Worm (Caenorhabditis elegans) whole organism, young adult: ENCODE results near the gene srbc-51.

Experiments used
- B0261.1 ChIP-seq: sonication (generic microtip); optimal IDR thresholded peaks from 2 replicates; lab custom pipeline; 2016; ENCODE audit warnings: mild to moderate bottlenecking, missing genetic modification characterization, moderate library complexity, missing compliant biosample characterization
- T07F8.4 ChIP-seq: sonication (generic microtip); optimal IDR thresholded peaks from 2 replicates; lab custom pipeline; 2016; ENCODE audit warnings: mild to moderate bottlenecking, missing genetic modification characterization, moderate library complexity, missing compliant biosample characterization
- ceh-91 ChIP-seq: fragments of 200-800 bp; sonication (Bioruptor generic); IDR thresholded peaks from 2 replicates; pipeline ENCODE4 v1.3.6; 2022; ENCODE audit warnings: missing genetic modification reagents, missing genetic modification characterization, missing compliant biosample characterization
- dpl-1 ChIP-seq: fragments of 150-350 bp; optimal IDR thresholded peaks from 2 replicates; lab custom pipeline; 2014; ENCODE audit warnings: missing biosample characterization, missing genetic modification reagents, missing genetic modification characterization
- egrh-3 ChIP-seq: fragments of 200-800 bp; sonication (Bioruptor generic); IDR thresholded peaks from 2 replicates; pipeline ENCODE4 v1.3.6; 2022; ENCODE audit warnings: missing genetic modification reagents, missing genetic modification characterization, missing compliant biosample characterization
- lir-1 ChIP-seq: fragments of 200-800 bp; sonication (Bioruptor generic); conservative IDR thresholded peaks from 2 replicates; pipeline ENCODE4 v1.3.6; 2022; ENCODE audit warnings: missing genetic modification reagents, missing genetic modification characterization, missing compliant biosample characterization
- lsy-27 ChIP-seq: sonication (generic microtip); optimal IDR thresholded peaks from 2 replicates; lab custom pipeline; 2017; ENCODE audit warnings: missing genetic modification characterization, mild to moderate bottlenecking, missing compliant biosample characterization, antibody characterized with exemption, missing genotype, borderline replicate concordance; ENCODE audit not compliant: insufficient read depth
- pha-4 ChIP-seq: fragments of 150-350 bp; sonication (generic microtip); optimal IDR thresholded peaks from 2 replicates; lab custom pipeline; 2014; ENCODE audit warnings: missing biosample characterization, missing genetic modification reagents, missing genetic modification characterization
- ztf-28 ChIP-seq: fragments of 200-800 bp; sonication (Bioruptor generic); IDR thresholded peaks from 2 replicates; pipeline ENCODE4 v1.3.6; 2022; ENCODE audit warnings: missing genetic modification reagents, missing genetic modification characterization, missing compliant biosample characterization

ce11 chrV:15819983-15820382 lies 6.2 kb upstream of the srbc-51 start, which contains the start of gene srbc-48:
- TF ChIP-seq dpl-1 (no peak), T07F8.4 (tag; lab: Kevin White, UChicago) (no peak), lir-1 (GFP tag; lab: Robert Waterston, UW) (no peak), ztf-28 (GFP tag; lab: Robert Waterston, UW) (no peak), egrh-3 (GFP tag; lab: Robert Waterston, UW) (no peak), pha-4 (tag; lab: Kevin White, UChicago) (no peak), B0261.1 (tag; lab: Kevin White, UChicago) (no peak), ceh-91 (no peak), lsy-27 (tag; lab: Kevin White, UChicago) (no peak)
